Fruit fly (Drosophila melanogaster): ENCODE results near the gene dmt.

Gene dmt

DNA sequence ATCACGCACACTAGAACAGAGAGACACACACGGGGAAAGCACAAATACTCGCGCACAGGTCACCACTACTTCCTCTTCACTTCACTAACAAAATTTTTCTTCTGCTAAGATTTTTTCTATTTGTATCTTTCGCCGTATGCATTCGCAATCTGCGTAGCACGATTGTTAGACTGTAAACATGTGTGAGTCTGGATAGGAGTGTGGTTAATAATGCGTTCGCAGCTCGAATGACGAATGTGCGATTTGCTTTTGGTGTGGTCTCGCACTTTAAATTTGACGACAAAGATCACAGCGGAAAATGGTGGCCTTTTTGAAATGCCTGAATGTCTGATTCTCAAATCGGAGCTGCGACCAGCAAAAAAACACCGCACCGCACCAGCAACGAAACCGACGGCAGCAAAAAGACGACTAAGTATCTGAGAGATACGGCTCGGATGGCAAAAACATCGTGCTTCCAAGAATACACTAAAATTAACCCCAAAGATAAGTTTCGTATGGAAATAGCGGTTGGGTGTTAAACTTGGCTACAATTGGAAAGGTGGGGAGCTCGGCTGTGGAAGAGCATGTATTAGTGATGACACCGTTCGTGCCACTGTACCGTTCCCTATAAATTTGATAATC, 5.8 kb upstream of the dmt start, which contains the start of gene Unc-115a (continued):
- TF ChIP-seq ranshi (GFP tag; IDR thresholded peaks at IDR 0.05) (no peak), CG10462 (GFP tag; optimal IDR thresholded peaks at IDR 0.05) (peak; percentile 46), pros (GFP tag; optimal IDR thresholded peaks at IDR 0.05) (peak; percentile 97), Spps (tag; optimal IDR thresholded peaks at IDR 0.05) (no peak), eve (GFP tag; optimal IDR thresholded peaks at IDR 0.05) (no peak), CG34224 (GFP tag; IDR thresholded peaks at IDR 0.05; ENCODE audit: partially characterized antibody) (no peak), tx (GFP tag; optimal IDR thresholded peaks at IDR 0.05) (peak; percentile 12), Myb (GFP tag; optimal IDR thresholded peaks at IDR 0.05) (peak; percentile 72), nom (GFP tag; optimal IDR thresholded peaks at IDR 0.05) (no peak), Hr39 (optimal IDR thresholded peaks at IDR 0.05) (no peak), CG4617 (GFP tag; optimal IDR thresholded peaks at IDR 0.05; ENCODE audit: borderline replicate concordance) (peak; percentile 34), onecut (GFP tag; IDR thresholded peaks at IDR 0.05) (peak; percentile 35; the same call in 1 of the 2 replicates), MESR4 (GFP tag; optimal IDR thresholded peaks at IDR 0.05) (peak; percentile 53), zfh2 (GFP tag; optimal IDR thresholded peaks at IDR 0.05) (peak; percentile 54), CG1602 (GFP tag; optimal IDR thresholded peaks at IDR 0.05) (no peak), unc-4 (GFP tag; IDR thresholded peaks at IDR 0.05; ENCODE audit: partially characterized antibody) (no peak), BEAF-32 (GFP tag; optimal IDR thresholded peaks at IDR 0.05) (peak; percentile 92), dpn (GFP tag; optimal IDR thresholded peaks at IDR 0.05) (peak; percentile 36 to 47), chif (GFP tag; optimal IDR thresholded peaks at IDR 0.05) (peak in 1 of 2 experiments; percentile 20), CG3995 (GFP tag; optimal IDR thresholded peaks at IDR 0.05) (peak; percentile 49), BtbVII (GFP tag; optimal IDR thresholded peaks at IDR 0.05) (peak; percentile 41), CG14441 (GFP tag; IDR thresholded peaks at IDR 0.05) (no peak), CG30431 (GFP tag; optimal IDR thresholded peaks at IDR 0.05) (no peak), tin (GFP tag; optimal IDR thresholded peaks at IDR 0.05) (peak; percentile 45), CG12391 (tag; optimal IDR thresholded peaks at IDR 0.05) (peak; percentile 59), CG17359 (tag; optimal IDR thresholded peaks at IDR 0.05) (peak; percentile 57), Blimp-1 (GFP tag; optimal IDR thresholded peaks at IDR 0.05) (peak; percentile 23), NfI (GFP tag; optimal IDR thresholded peaks at IDR 0.05) (peak; percentile 36), Awh (GFP tag; IDR thresholded peaks at IDR 0.05) (no peak), HLH54F (GFP tag; optimal IDR thresholded peaks at IDR 0.05) (peak; percentile 59), Max (GFP tag; optimal IDR thresholded peaks at IDR 0.05) (peak; percentile 41), CHES-1-like (GFP tag; optimal IDR thresholded peaks at IDR 0.05) (peak; percentile 71), CG2199 (GFP tag; IDR thresholded peaks at IDR 0.05) (no peak), CG9876 (GFP tag; optimal IDR thresholded peaks at IDR 0.05) (no peak), Dp (GFP tag; optimal IDR thresholded peaks at IDR 0.05) (peak; percentile 41), CG3065 (GFP tag; optimal IDR thresholded peaks at IDR 0.05) (no peak), nerfin-1 (tag; optimal IDR thresholded peaks at IDR 0.05) (peak; percentile 76), Deaf1 (tag; optimal IDR thresholded peaks at IDR 0.05) (peak; percentile 96), CG18619 (GFP tag; optimal IDR thresholded peaks at IDR 0.05) (no peak), CG7271 (tag; optimal IDR thresholded peaks at IDR 0.05) (no peak), sqz (GFP tag; optimal IDR thresholded peaks at IDR 0.05) (peak; percentile 59), CG10274 (GFP tag; optimal IDR thresholded peaks at IDR 0.05) (no peak), CG8478 (optimal IDR thresholded peaks at IDR 0.05) (no peak), CG17802 (tag; optimal IDR thresholded peaks at IDR 0.05) (no peak), Doc3 (GFP tag; IDR thresholded peaks at IDR 0.05; ENCODE audit: partially characterized antibody) (no peak), CG18262 (tag; optimal IDR thresholded peaks at IDR 0.05) (peak; percentile 34), ken (GFP tag; IDR thresholded peaks at IDR 0.05) (no peak), Ssrp (tag; optimal IDR thresholded peaks at IDR 0.05) (no peak), Bteb2 (GFP tag; optimal IDR thresholded peaks at IDR 0.05) (peak; percentile 48), trem (tag; optimal IDR thresholded peaks at IDR 0.05) (peak; percentile 79)
